Fruit fly (Drosophila melanogaster): ENCODE measurements around the gene eEF1gamma.
A peak's percentile ranks its signal among the peaks of the same experiment; 100 is the strongest.

Gene eEF1gamma

DNA sequence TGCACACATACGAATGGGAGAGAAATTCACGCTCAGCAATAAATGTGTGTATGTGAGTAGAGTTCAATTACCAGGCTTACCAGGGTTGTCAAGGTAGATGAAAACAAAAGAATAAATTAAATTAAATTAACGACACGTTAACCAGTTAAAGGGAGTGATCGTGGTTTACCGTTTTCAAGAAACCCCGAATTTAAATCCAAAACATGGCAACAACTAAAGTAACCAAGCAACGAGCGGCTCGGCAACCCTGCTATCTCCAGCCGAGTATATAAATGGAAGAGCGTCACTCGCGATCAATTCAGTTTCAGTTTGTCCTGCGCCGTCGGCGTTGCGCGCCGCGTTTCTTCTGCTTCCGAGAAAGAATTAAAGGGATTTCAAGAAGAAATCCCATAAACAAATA, 5.7 kb upstream of the eEF1gamma start:
- TF ChIP-seq hkb (optimal IDR thresholded peaks at IDR 0.05) = no peak
- peak; percentile 100 for TF ChIP-seq hkb (GFP tag; IDR thresholded peaks at IDR 0.05)
- peak; percentile 99 for TF ChIP-seq CG6689 (GFP tag; IDR thresholded peaks at IDR 0.05)
- peak; percentile 97 for TF ChIP-seq p53 (GFP tag; optimal IDR thresholded peaks at IDR 0.05)
- TF ChIP-seq org-1 (GFP tag; optimal IDR thresholded peaks at IDR 0.05) = peak; percentile 99
- peak; percentile 98 for TF ChIP-seq scrt (GFP tag; optimal IDR thresholded peaks at IDR 0.05)
- TF ChIP-seq bsh (GFP tag; optimal IDR thresholded peaks at IDR 0.05) = peak; percentile 99 to 100
- peak; percentile 99 for TF ChIP-seq ase (GFP tag; IDR thresholded peaks at IDR 0.05)
- TF ChIP-seq Atf-2 (GFP tag; optimal IDR thresholded peaks at IDR 0.05) = peak; percentile 99
- TF ChIP-seq NK7.1 (GFP tag; optimal IDR thresholded peaks at IDR 0.05) = peak; percentile 99
- peak; percentile 99 for TF ChIP-seq CG10959 (GFP tag; IDR thresholded peaks at IDR 0.05)
- TF ChIP-seq trh (GFP tag; optimal IDR thresholded peaks at IDR 0.05) = peak; percentile 98
- no peak; the same call in 1 of the 3 replicates for TF ChIP-seq CG6791 (GFP tag; IDR thresholded peaks at IDR 0.05; ENCODE audit: partially characterized antibody)
- TF ChIP-seq tio (GFP tag; optimal IDR thresholded peaks at IDR 0.05) = peak; percentile 99
- TF ChIP-seq Taf1 (GFP tag; IDR thresholded peaks at IDR 0.05) = peak; percentile 98
- TF ChIP-seq CG18764 (GFP tag; optimal IDR thresholded peaks at IDR 0.05) = peak; percentile 98
- TF ChIP-seq Fer1 (GFP tag; optimal IDR thresholded peaks at IDR 0.05) = peak; percentile 99
- TF ChIP-seq amos (GFP tag; IDR thresholded peaks at IDR 0.05; ENCODE audit: partially characterized antibody) = peak; percentile 40; the same call in 1 of the 2 replicates
- TF ChIP-seq crp (GFP tag; optimal IDR thresholded peaks at IDR 0.05) = peak; percentile 24 to 76
- TF ChIP-seq gro (GFP tag; optimal IDR thresholded peaks at IDR 0.05) = peak; percentile 99
- TF ChIP-seq CG13296 (GFP tag; optimal IDR thresholded peaks at IDR 0.05) = peak; percentile 99
- TF ChIP-seq CG3065 (GFP tag; optimal IDR thresholded peaks at IDR 0.05) = peak; percentile 99
- TF ChIP-seq Stat92E (GFP tag; optimal IDR thresholded peaks at IDR 0.05) = peak in 1 of 3 experiments; percentile 99
- peak; percentile 91 for TF ChIP-seq CG7357 (GFP tag; IDR thresholded peaks at IDR 0.05)
- TF ChIP-seq CG16813 (GFP tag; IDR thresholded peaks at IDR 0.05; ENCODE audit: partially characterized antibody) = no peak
- TF ChIP-seq fu2 (GFP tag; optimal IDR thresholded peaks at IDR 0.05) = peak; percentile 97
- TF ChIP-seq CG8388 (GFP tag; optimal IDR thresholded peaks at IDR 0.05) = peak; percentile 99
- TF ChIP-seq CG14710 (tag; optimal IDR thresholded peaks at IDR 0.05) = peak; percentile 99
- peak; percentile 98 for TF ChIP-seq CG11093 (GFP tag; IDR thresholded peaks at IDR 0.05)
- peak; percentile 99 for TF ChIP-seq CG12236 (GFP tag; optimal IDR thresholded peaks at IDR 0.05)
- TF ChIP-seq CG33213 (GFP tag; optimal IDR thresholded peaks at IDR 0.05) = peak; percentile 100
- TF ChIP-seq tll (GFP tag; optimal IDR thresholded peaks at IDR 0.05) = peak in 1 of 2 experiments; percentile 89
- TF ChIP-seq CG31365 (tag; optimal IDR thresholded peaks at IDR 0.05) = peak; percentile 93
- peak; percentile 99 for TF ChIP-seq H2.0 (GFP tag; IDR thresholded peaks at IDR 0.05)
- TF ChIP-seq HHEX (GFP tag; optimal IDR thresholded peaks at IDR 0.05) = peak; percentile 99
- no peak for TF ChIP-seq lov (optimal IDR thresholded peaks at IDR 0.05)
- peak; percentile 100 for TF ChIP-seq lov (GFP tag; IDR thresholded peaks at IDR 0.05)
- peak; percentile 72; the same call in 2 of the 4 replicates for TF ChIP-seq chinmo (GFP tag; IDR thresholded peaks at IDR 0.05; ENCODE audit: partially characterized antibody)
- TF ChIP-seq CG4282 (GFP tag; optimal IDR thresholded peaks at IDR 0.05) = peak; percentile 98
- peak; percentile 99 for TF ChIP-seq Xbp1 (GFP tag; optimal IDR thresholded peaks at IDR 0.05)
- TF ChIP-seq HLH4C (GFP tag; IDR thresholded peaks at IDR 0.05; ENCODE audit: partially characterized antibody) = peak; percentile 67
- peak; percentile 99 for TF ChIP-seq CG15601 (tag; optimal IDR thresholded peaks at IDR 0.05)
- TF ChIP-seq row (GFP tag; IDR thresholded peaks at IDR 0.05) = peak; percentile 100
- peak; percentile 94 for TF ChIP-seq CG4360 (GFP tag; IDR thresholded peaks at IDR 0.05)
- TF ChIP-seq CG3163 (GFP tag; optimal IDR thresholded peaks at IDR 0.05) = peak; percentile 93
- TF ChIP-seq NC2β (GFP tag; optimal IDR thresholded peaks at IDR 0.05) = peak; percentile 99
- TF ChIP-seq cas (GFP tag; IDR thresholded peaks at IDR 0.05) = peak; percentile 99
- peak; percentile 99 for TF ChIP-seq CG4328 (GFP tag; optimal IDR thresholded peaks at IDR 0.05)
- peak; percentile 98 for TF ChIP-seq CG14667 (GFP tag; IDR thresholded peaks at IDR 0.05)
- TF ChIP-seq chm (GFP tag; IDR thresholded peaks at IDR 0.05) = peak; percentile 100

Data from whole organism, embryonic.